Fruit fly (Drosophila melanogaster): ENCODE measurements around the gene CHKov1.
A peak's percentile ranks its signal among the peaks of the same experiment; 100 is the strongest.

CHKov1 gene

dm6 chr3R:25297678-25298077, 31.4 kb downstream of the CHKov1 start, which contains the start of gene CG31097:
CG31097 (minus strand) TSS chr3R:25297778.
- TF ChIP-seq Mio (GFP tag; optimal IDR thresholded peaks at IDR 0.05) (no peak), CG9705 (GFP tag; optimal IDR thresholded peaks at IDR 0.05) (no peak), Jra (GFP tag; optimal IDR thresholded peaks at IDR 0.05) (no peak), usp (GFP tag; optimal IDR thresholded peaks at IDR 0.05) (no peak), Abd-B (GFP tag; optimal IDR thresholded peaks at IDR 0.05) (no peak), Rel (GFP tag; optimal IDR thresholded peaks at IDR 0.05) (no peak), Rel (tag; optimal IDR thresholded peaks at IDR 0.05) (no peak), OdsH (GFP tag; optimal IDR thresholded peaks at IDR 0.05) (no peak), rgr (GFP tag; optimal IDR thresholded peaks at IDR 0.05) (no peak), Dif (GFP tag; optimal IDR thresholded peaks at IDR 0.05; ENCODE audit: partially characterized antibody) (no peak), jim (GFP tag; optimal IDR thresholded peaks at IDR 0.05) (no peak), psq (GFP tag; optimal IDR thresholded peaks at IDR 0.05) (no peak), pan (optimal IDR thresholded peaks at IDR 0.05) (no peak), brk (GFP tag; optimal IDR thresholded peaks at IDR 0.05) (no peak), lola (GFP tag; optimal IDR thresholded peaks at IDR 0.05) (no peak), GATAd (GFP tag; optimal IDR thresholded peaks at IDR 0.05) (no peak)

- TF ChIP-seq CG9705 (GFP tag; optimal IDR thresholded peaks at IDR 0.05) (no peak), HLH106 (tag; optimal IDR thresholded peaks at IDR 0.05) (no peak), ey (GFP tag; optimal IDR thresholded peaks at IDR 0.05) (no peak), dl (GFP tag; optimal IDR thresholded peaks at IDR 0.05; ENCODE audit: insufficient read depth in 1 of 2, partially characterized antibody in 2 of 2) (peak in 1 of 2 experiments; percentile 60), Hnf4 (GFP tag; optimal IDR thresholded peaks at IDR 0.05) (peak; percentile 40), rgr (GFP tag; optimal IDR thresholded peaks at IDR 0.05) (peak; percentile 33), foxo (GFP tag; optimal IDR thresholded peaks at IDR 0.05) (no peak), Abd-B (GFP tag; optimal IDR thresholded peaks at IDR 0.05) (no peak), pan (optimal IDR thresholded peaks at IDR 0.05) (no peak), psq (GFP tag; optimal IDR thresholded peaks at IDR 0.05) (no peak), sv (GFP tag; optimal IDR thresholded peaks at IDR 0.05) (no peak), Rel (GFP tag; optimal IDR thresholded peaks at IDR 0.05) (no peak), Rel (tag; optimal IDR thresholded peaks at IDR 0.05) (peak; percentile 84), N (GFP tag; optimal IDR thresholded peaks at IDR 0.05) (no peak), Hr83 (GFP tag; optimal IDR thresholded peaks at IDR 0.05; ENCODE audit: poor library complexity, severe bottlenecking) (peak; percentile 12), Hr78 (GFP tag; optimal IDR thresholded peaks at IDR 0.05) (no peak), Dfd (GFP tag; optimal IDR thresholded peaks at IDR 0.05) (no peak), woc (GFP tag; optimal IDR thresholded peaks at IDR 0.05) (no peak), h (GFP tag; optimal IDR thresholded peaks at IDR 0.05) (peak; percentile 93), brk (GFP tag; optimal IDR thresholded peaks at IDR 0.05) (no peak), dsf (GFP tag; optimal IDR thresholded peaks at IDR 0.05; ENCODE audit: borderline replicate concordance) (no peak), dmrt93B (GFP tag; optimal IDR thresholded peaks at IDR 0.05) (no peak), CrebA (GFP tag; optimal IDR thresholded peaks at IDR 0.05; ENCODE audit: borderline replicate concordance) (peak; percentile 82), tai (GFP tag; optimal IDR thresholded peaks at IDR 0.05) (no peak), usp (GFP tag; optimal IDR thresholded peaks at IDR 0.05) (no peak), Jra (GFP tag; optimal IDR thresholded peaks at IDR 0.05) (peak; percentile 32), GATAd (GFP tag; optimal IDR thresholded peaks at IDR 0.05) (no peak), Myc (optimal IDR thresholded peaks at IDR 0.05) (no peak), Dif (GFP tag; optimal IDR thresholded peaks at IDR 0.05; ENCODE audit: partially characterized antibody) (peak; percentile 7), jim (GFP tag; optimal IDR thresholded peaks at IDR 0.05) (no peak), lola (GFP tag; optimal IDR thresholded peaks at IDR 0.05) (no peak), CG32264 (GFP tag; optimal IDR thresholded peaks at IDR 0.05) (no peak), Mio (GFP tag; optimal IDR thresholded peaks at IDR 0.05) (no peak), sage (GFP tag; optimal IDR thresholded peaks at IDR 0.05) (peak; percentile 7), OdsH (GFP tag; optimal IDR thresholded peaks at IDR 0.05) (no peak), Vsx2 (GFP tag; optimal IDR thresholded peaks at IDR 0.05; ENCODE audit: partially characterized antibody) (peak; percentile 37), br (GFP tag; optimal IDR thresholded peaks at IDR 0.05) (peak; percentile 14), fru (GFP tag; optimal IDR thresholded peaks at IDR 0.05) (peak; percentile 39), Sp1 (GFP tag; optimal IDR thresholded peaks at IDR 0.05) (no peak)
These were observed 33.6 kb downstream of the CHKov1 start, which contains the start of gene CG31102 for dm6 chr3R:25295320-25296020. CG31102 (minus strand) TSS chr3R:25295594.
